Fruit fly (Drosophila melanogaster) whole organism, pupa: Measurements from ENCODE around the gene Uxs.

Experiments used
- CG12605 ChIP-seq: fragments of 200-800 bp; sonication (Bioruptor generic); IDR thresholded peaks from 2 replicates; pipeline ENCODE4 v1.3.6; 2022; ENCODE audit warnings: missing biosample characterization, missing genetic modification characterization
- CG14655 ChIP-seq: fragments of 200-800 bp; sonication (Bioruptor generic); optimal IDR thresholded peaks from 3 replicates; lab custom pipeline; 2017; ENCODE audit warnings: mild to moderate bottlenecking, missing biosample characterization, missing genetic modification reagents, missing genetic modification characterization
- CG17806 ChIP-seq: fragments of 200-800 bp; sonication (Bioruptor generic); optimal IDR thresholded peaks from 2 replicates; lab custom pipeline; 2018; ENCODE audit warnings: missing biosample characterization, mild to moderate bottlenecking, missing genetic modification characterization, moderate library complexity
- Ets98B ChIP-seq: fragments of 200-800 bp; sonication (Bioruptor generic); IDR thresholded peaks from 2 replicates; pipeline ENCODE4 v1.3.6; 2022; ENCODE audit warnings: missing biosample characterization, missing genetic modification characterization
- Pif1A ChIP-seq: fragments of 200-800 bp; sonication (Bioruptor generic); optimal IDR thresholded peaks from 3 replicates; lab custom pipeline; 2016; ENCODE audit warnings: missing biosample characterization, missing genetic modification characterization

DNA sequence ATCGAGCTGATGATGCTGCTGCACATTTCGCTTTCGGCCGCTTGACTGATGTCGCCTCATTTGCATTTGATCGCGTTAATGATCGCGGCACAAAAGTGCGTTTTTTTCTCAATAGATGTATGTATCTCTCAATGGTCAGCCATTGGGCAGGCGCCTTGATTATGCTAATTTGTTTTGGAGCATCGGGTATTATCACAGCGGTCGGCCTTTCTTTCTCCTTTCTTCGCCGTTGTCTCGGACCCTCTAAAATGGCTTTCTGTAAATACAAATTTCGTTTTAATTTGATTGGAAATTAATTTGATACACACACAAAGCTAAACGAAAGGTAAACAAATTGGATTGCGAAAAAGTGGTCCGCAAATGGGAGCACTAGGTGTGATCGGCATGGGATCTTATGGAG is 25.4 kb upstream of the Uxs start:
- TF ChIP-seq CG14655 (GFP tag; lab: Kevin White, UChicago), result no peak
- no peak for TF ChIP-seq Pif1A
- TF ChIP-seq CG12605, result no peak
- no peak for TF ChIP-seq CG17806 (tag; lab: Kevin White, UChicago)
- TF ChIP-seq Ets98B (GFP tag; lab: Robert Waterston, UW), result no peak
